Worm (Caenorhabditis elegans) whole organism, late embryonic: Measurements from ENCODE around the gene str-230.

Experiments used
- C38D4.7 ChIP-seq: fragments of 200-800 bp; sonication (Bioruptor generic); optimal IDR thresholded peaks from 2 replicates; lab custom pipeline; 2018; ENCODE audit warnings: mild to moderate bottlenecking, missing genetic modification characterization, moderate library complexity, missing compliant biosample characterization
- F13H6.1 ChIP-seq: sonication (generic microtip); optimal IDR thresholded peaks from 2 replicates; lab custom pipeline; 2016; ENCODE audit warnings: missing genetic modification characterization, missing compliant biosample characterization
- K02D7.2 ChIP-seq: sonication (generic microtip); optimal IDR thresholded peaks from 2 replicates; lab custom pipeline; 2017; ENCODE audit warnings: mild to moderate bottlenecking, missing genetic modification characterization, missing compliant biosample characterization
- K09A11.1 ChIP-seq: sonication (generic microtip); optimal IDR thresholded peaks from 2 replicates; lab custom pipeline; 2017; ENCODE audit warnings: antibody characterized with exemption, mild to moderate bottlenecking, missing genetic modification characterization, missing compliant biosample characterization; ENCODE audit not compliant: insufficient read depth
- T23F11.4 ChIP-seq: fragments of 200-800 bp; sonication (Bioruptor generic); optimal IDR thresholded peaks from 2 replicates; lab custom pipeline; 2018; ENCODE audit warnings: mild to moderate bottlenecking, missing genetic modification characterization, missing compliant biosample characterization
- Y22D7AL.16 ChIP-seq: sonication (generic microtip); optimal IDR thresholded peaks from 2 replicates; lab custom pipeline; 2016; ENCODE audit warnings: missing genetic modification characterization, missing compliant biosample characterization
- ahr-1 ChIP-seq: sonication (generic microtip); optimal IDR thresholded peaks from 2 replicates; lab custom pipeline; 2016; ENCODE audit warnings: missing genetic modification characterization, missing compliant biosample characterization
- ama-1 ChIP-seq: fragments of 150-350 bp; optimal IDR thresholded peaks from 2 replicates; lab custom pipeline; 2014
- ceh-14 ChIP-seq: sonication (generic microtip); optimal IDR thresholded peaks from 2 replicates; lab custom pipeline; 2016; ENCODE audit warnings: missing genotype, missing genetic modification characterization, missing compliant biosample characterization
- ceh-22 ChIP-seq: sonication (generic microtip); optimal IDR thresholded peaks from 2 replicates; lab custom pipeline; 2017; ENCODE audit warnings: missing biosample characterization, missing genetic modification characterization
- ceh-24 ChIP-seq: sonication (generic microtip); optimal IDR thresholded peaks from 2 replicates; lab custom pipeline; 2016; ENCODE audit warnings: mild to moderate bottlenecking, missing genetic modification characterization, missing compliant biosample characterization
- ceh-30 ChIP-seq: fragments of 150-350 bp; optimal IDR thresholded peaks from 2 replicates; lab custom pipeline; 2014; ENCODE audit warnings: missing biosample characterization, missing genetic modification characterization
- ceh-34 ChIP-seq: sonication (generic microtip); optimal IDR thresholded peaks from 2 replicates; lab custom pipeline; 2016; ENCODE audit warnings: mild to moderate bottlenecking, missing genetic modification characterization, missing compliant biosample characterization
- che-1 ChIP-seq: sonication (generic microtip); optimal IDR thresholded peaks from 2 replicates; lab custom pipeline; 2016; ENCODE audit warnings: mild to moderate bottlenecking, missing genetic modification characterization, missing compliant biosample characterization
- dmd-4 ChIP-seq: sonication (generic microtip); optimal IDR thresholded peaks from 2 replicates; lab custom pipeline; 2016; ENCODE audit warnings: borderline replicate concordance, missing genetic modification characterization, missing compliant biosample characterization
- dve-1 ChIP-seq: sonication (generic microtip); optimal IDR thresholded peaks from 2 replicates; lab custom pipeline; 2017; ENCODE audit warnings: antibody characterized with exemption, mild to moderate bottlenecking, missing genetic modification characterization, missing compliant biosample characterization
- elt-2 ChIP-seq: sonication (generic microtip); optimal IDR thresholded peaks from 2 replicates; lab custom pipeline; 2016; ENCODE audit warnings: missing genetic modification reagents, missing genetic modification characterization, missing compliant biosample characterization
- elt-4 ChIP-seq: sonication (generic microtip); optimal IDR thresholded peaks from 2 replicates; lab custom pipeline; 2016; ENCODE audit warnings: missing genetic modification characterization, missing compliant biosample characterization
- ets-4 ChIP-seq: sonication (generic microtip); optimal IDR thresholded peaks from 2 replicates; lab custom pipeline; 2016; ENCODE audit warnings: missing genetic modification characterization, missing compliant biosample characterization
- eyg-1 ChIP-seq: sonication (generic microtip); optimal IDR thresholded peaks from 2 replicates; lab custom pipeline; 2016; ENCODE audit warnings: missing genotype, missing genetic modification characterization, missing compliant biosample characterization
- fkh-10 ChIP-seq: fragments of 150-350 bp; optimal IDR thresholded peaks from 2 replicates; lab custom pipeline; 2014; ENCODE audit warnings: missing biosample characterization, missing genetic modification reagents, missing genetic modification characterization
- hlh-13 ChIP-seq: fragments of 200-800 bp; sonication (Bioruptor generic); optimal IDR thresholded peaks from 2 replicates; lab custom pipeline; 2018; ENCODE audit warnings: mild to moderate bottlenecking, missing genetic modification characterization, missing compliant biosample characterization
- hlh-8 ChIP-seq: sonication (generic microtip); optimal IDR thresholded peaks from 2 replicates; lab custom pipeline; 2016; ENCODE audit warnings: missing genotype, missing genetic modification characterization, missing compliant biosample characterization
- lim-6 ChIP-seq: sonication (generic microtip); optimal IDR thresholded peaks from 2 replicates; lab custom pipeline; 2016; ENCODE audit warnings: missing genetic modification characterization, missing compliant biosample characterization
- lin-11 ChIP-seq: fragments of 200-800 bp; sonication (Bioruptor generic); optimal IDR thresholded peaks from 2 replicates; lab custom pipeline; 2018; ENCODE audit warnings: mild to moderate bottlenecking, missing genetic modification characterization, missing compliant biosample characterization
- madf-2 ChIP-seq: sonication (generic microtip); optimal IDR thresholded peaks from 2 replicates; lab custom pipeline; 2017; ENCODE audit warnings: missing genetic modification characterization, missing compliant biosample characterization
- mec-3 ChIP-seq: sonication (generic microtip); optimal IDR thresholded peaks from 2 replicates; lab custom pipeline; 2016; ENCODE audit warnings: borderline replicate concordance, missing genetic modification characterization, missing compliant biosample characterization
- odd-2 ChIP-seq: sonication (generic microtip); optimal IDR thresholded peaks from 2 replicates; lab custom pipeline; 2017; ENCODE audit warnings: antibody characterized with exemption, mild to moderate bottlenecking, missing genetic modification characterization, missing compliant biosample characterization
- pat-9 ChIP-seq: fragments of 200-800 bp; sonication (Bioruptor generic); optimal IDR thresholded peaks from 2 replicates; lab custom pipeline; 2018; ENCODE audit warnings: mild to moderate bottlenecking, missing genetic modification characterization, moderate library complexity, missing compliant biosample characterization
- pax-1 ChIP-seq: fragments of 150-350 bp; optimal IDR thresholded peaks from 2 replicates; lab custom pipeline; 2014; ENCODE audit warnings: missing biosample characterization, missing genetic modification characterization
- pha-2 ChIP-seq: sonication (generic microtip); optimal IDR thresholded peaks from 2 replicates; lab custom pipeline; 2017; ENCODE audit warnings: mild to moderate bottlenecking, missing genetic modification characterization, missing compliant biosample characterization
- ref-2 ChIP-seq: sonication (generic microtip); optimal IDR thresholded peaks from 2 replicates; lab custom pipeline; 2016; ENCODE audit warnings: missing genetic modification characterization, missing compliant biosample characterization
- sdc-2 ChIP-seq: sonication (generic microtip); optimal IDR thresholded peaks from 2 replicates; lab custom pipeline; 2016; ENCODE audit warnings: missing genotype, missing genetic modification characterization, missing compliant biosample characterization
- sox-2 ChIP-seq: fragments of 200-800 bp; sonication (Bioruptor generic); IDR thresholded peaks from 2 replicates; pipeline ENCODE4 v1.3.6; 2022; ENCODE audit warnings: missing genetic modification reagents, missing genetic modification characterization, missing compliant biosample characterization
- sox-4 ChIP-seq: sonication (generic microtip); optimal IDR thresholded peaks from 2 replicates; lab custom pipeline; 2017; ENCODE audit warnings: mild to moderate bottlenecking, missing genetic modification characterization, inconsistent platforms, missing compliant biosample characterization
- syd-9 ChIP-seq: sonication (generic microtip); optimal IDR thresholded peaks from 2 replicates; lab custom pipeline; 2016; ENCODE audit warnings: mild to moderate bottlenecking, missing genetic modification characterization, moderate library complexity, missing compliant biosample characterization
- ttx-3 ChIP-seq: sonication (generic microtip); optimal IDR thresholded peaks from 2 replicates; lab custom pipeline; 2016; ENCODE audit warnings: missing genetic modification reagents, missing genetic modification characterization, missing compliant biosample characterization
- unc-3 ChIP-seq, 2 experiments: fragments of 200-800 bp in 1 of 2; sonication (Bioruptor generic) in 1 of 2; sonication (generic microtip) in 1 of 2; conservative IDR thresholded peaks in 1 of 2; optimal IDR thresholded peaks in 1 of 2; 2 replicates each; pipeline versions ENCODE4 v1.3.6 to Lab custom; 2016 to 2022; ENCODE audit warnings: missing compliant biosample characterization in 2 of 2, missing genetic modification characterization in 2 of 2, missing genetic modification reagents in 1 of 2
- unc-55 ChIP-seq: sonication (generic microtip); optimal IDR thresholded peaks from 2 replicates; lab custom pipeline; 2017; ENCODE audit warnings: missing biosample characterization, missing genetic modification reagents, missing genetic modification characterization

The str-230 gene

DNA sequence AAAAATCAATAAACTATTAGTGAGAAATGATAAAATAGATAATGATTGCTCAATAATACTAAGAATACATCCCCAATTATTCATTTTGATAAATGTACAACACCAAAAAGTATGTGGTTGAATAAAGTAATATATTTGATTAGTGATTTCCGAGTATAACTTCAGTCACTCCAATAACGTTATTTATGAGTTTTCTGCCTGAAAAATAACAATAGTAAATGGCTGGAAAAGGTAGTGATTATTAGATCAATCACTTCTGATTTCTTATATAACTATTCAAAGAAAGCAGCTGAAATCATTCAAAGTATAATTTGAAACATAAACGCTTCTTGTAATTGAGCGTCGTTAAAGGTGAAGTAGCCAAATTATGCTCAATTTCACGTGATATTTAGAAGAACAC lies at the start of gene str-230:
TSS of gene str-230 (minus strand) at position 101 of the 400 bp plus-strand sequence.
- TF ChIP-seq C38D4.7 (GFP tag; lab: Kevin White, UChicago) (no peak), unc-55 (GFP tag; lab: Kevin White, UChicago) (no peak), K02D7.2 (tag; lab: Kevin White, UChicago) (no peak), ama-1 (lab: Kevin White, UChicago) (no peak), F13H6.1 (tag; lab: Kevin White, UChicago) (no peak), fkh-10 (GFP tag; lab: Kevin White, UChicago) (no peak), syd-9 (tag; lab: Kevin White, UChicago) (no peak), ceh-24 (no peak), ttx-3 (no peak), elt-4 (no peak), ceh-30 (tag; lab: Kevin White, UChicago) (no peak), hlh-13 (GFP tag; lab: Kevin White, UChicago) (no peak), ceh-14 (tag; lab: Kevin White, UChicago) (no peak)
- TF ChIP-seq, all 69 proteins: peak for 0

DNA sequence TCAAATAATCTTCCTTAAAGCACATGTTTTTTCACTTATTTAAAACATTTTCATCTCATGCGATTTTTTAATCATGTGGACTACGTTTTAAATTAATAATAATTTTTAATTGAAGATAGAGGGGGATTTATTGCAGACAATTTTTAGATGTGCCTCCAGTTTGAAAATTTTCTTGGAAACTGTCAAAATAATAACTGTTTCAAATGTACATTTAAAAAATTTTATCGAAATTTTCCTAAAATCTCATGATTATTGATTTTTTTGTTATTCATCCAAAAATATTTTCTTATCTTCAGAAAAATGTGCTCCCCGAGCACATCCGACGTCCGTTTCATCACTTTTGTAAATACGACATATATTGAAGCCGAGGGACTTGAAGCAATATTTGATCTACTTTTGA lies 46.2 kb upstream of the str-230 start, which contains the start of gene sre-8:
TSS of gene sre-8 (plus strand) at position 301 of the 400 bp plus-strand sequence.
- no peak for TF ChIP-seq eyg-1 (tag; lab: Kevin White, UChicago)
- TF ChIP-seq mec-3 (tag; lab: Kevin White, UChicago): no peak

ce11 chrV:14254221-14254620 lies 43.6 kb upstream of the str-230 start, which contains the start of gene K02E11.7:
Gene K02E11.7, minus strand, starts transcription at chrV:14254321.
- TF ChIP-seq hlh-13 (GFP tag; lab: Kevin White, UChicago) (no peak), madf-2 (no peak), lin-11 (no peak), ahr-1 (tag; lab: Kevin White, UChicago) (no peak)

ce11 chrV:14252025-14252424 lies 41.4 kb upstream of the str-230 start, which contains the start of gene K02E11.5:
Gene K02E11.5, plus strand, starts transcription at chrV:14252325.
- no peak for TF ChIP-seq elt-2
- TF ChIP-seq ceh-30 (tag; lab: Kevin White, UChicago): no peak
- no peak for TF ChIP-seq pat-9 (tag; lab: Kevin White, UChicago)
- no peak for TF ChIP-seq dmd-4
- TF ChIP-seq ceh-34: no peak
- TF ChIP-seq sox-4 (tag; lab: Kevin White, UChicago): no peak
- TF ChIP-seq T23F11.4: no peak
- TF ChIP-seq pax-1: no peak
- no peak for TF ChIP-seq sdc-2 (tag; lab: Kevin White, UChicago)
- TF ChIP-seq unc-3 (GFP tag; conservative IDR thresholded peaks at IDR 0.05; lab: Robert Waterston, UW): no peak
- no peak for TF ChIP-seq unc-3 (tag; optimal IDR thresholded peaks at IDR 0.05; lab: Kevin White, UChicago)
- no peak for TF ChIP-seq hlh-8

- TF ChIP-seq elt-2 (no peak), ets-4 (tag; lab: Kevin White, UChicago) (no peak), pha-2 (tag; lab: Kevin White, UChicago) (no peak), hlh-8 (no peak), mec-3 (tag; lab: Kevin White, UChicago) (no peak)
Measured at ce11 chrV:14248654-14249053, 38.0 kb upstream of the str-230 start, which contains the start of gene K02E11.6. Gene K02E11.6, plus strand, starts transcription at chrV:14248802.

DNA sequence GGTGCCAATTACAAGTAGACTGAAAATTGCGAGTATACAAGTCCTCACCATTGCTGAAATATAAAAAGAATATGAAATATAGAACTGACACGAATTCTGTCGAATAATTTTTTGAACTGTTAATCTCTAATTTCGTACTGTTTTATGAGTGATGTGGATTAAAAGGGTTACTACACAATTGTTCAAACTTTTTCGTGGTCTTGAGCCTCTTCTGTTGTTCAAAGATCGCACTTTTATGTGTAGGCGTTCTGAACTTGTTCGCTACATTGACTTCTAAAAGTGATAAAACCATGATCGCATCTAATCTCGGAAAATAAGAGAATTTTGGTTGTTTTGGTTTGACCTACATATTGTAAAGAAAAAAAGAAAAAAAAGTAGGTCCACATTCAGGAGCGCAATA lies 37.4 kb upstream of the str-230 start, which contains the start of gene K02E11.4:
TSS of gene K02E11.4 (minus strand) at position 101 of the 400 bp plus-strand sequence.
- TF ChIP-seq lim-6 (tag; lab: Kevin White, UChicago) (no peak), ref-2 (tag; lab: Kevin White, UChicago) (no peak), odd-2 (tag; lab: Kevin White, UChicago) (no peak), F13H6.1 (tag; lab: Kevin White, UChicago) (no peak), dve-1 (tag; lab: Kevin White, UChicago) (no peak), ceh-14 (tag; lab: Kevin White, UChicago) (no peak), sox-2 (GFP tag; lab: Robert Waterston, UW) (no peak), elt-2 (no peak), ceh-24 (no peak), Y22D7AL.16 (tag; lab: Kevin White, UChicago) (no peak), C38D4.7 (GFP tag; lab: Kevin White, UChicago) (no peak), K09A11.1 (tag; lab: Kevin White, UChicago) (no peak), unc-3 (GFP tag; conservative IDR thresholded peaks at IDR 0.05; lab: Robert Waterston, UW) (no peak), unc-3 (tag; optimal IDR thresholded peaks at IDR 0.05; lab: Kevin White, UChicago) (no peak), che-1 (tag; lab: Kevin White, UChicago) (no peak), ceh-22 (tag; lab: Kevin White, UChicago) (no peak)
